Worm (Caenorhabditis elegans): ENCODE data around the gene C34C12.12.

DNA sequence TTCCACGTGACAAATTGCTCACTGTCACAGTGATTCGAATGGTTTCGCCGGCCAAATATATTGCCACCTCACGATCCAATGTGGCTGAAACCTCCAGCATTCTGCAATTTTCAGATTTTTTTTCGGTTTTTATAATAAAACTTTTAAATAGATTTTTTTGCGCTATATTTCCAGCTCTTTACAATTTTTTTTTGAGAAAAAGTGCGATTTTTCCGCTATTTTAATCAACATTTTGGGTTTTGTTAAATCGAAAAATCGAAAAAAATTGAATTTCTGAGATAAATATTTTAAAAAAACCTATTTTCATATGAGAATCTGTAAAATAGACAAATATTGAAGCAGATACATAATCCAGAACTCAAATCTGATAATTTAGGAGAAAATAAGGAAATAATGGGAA is 46.0 kb downstream of the C34C12.12 start, which contains the start of gene M01F1.9:
- no peak for TF ChIP-seq dao-5 (tag; optimal IDR thresholded peaks at IDR 0.05)
- no peak for TF ChIP-seq him-1 (tag; optimal IDR thresholded peaks at IDR 0.05)
